Worm (Caenorhabditis elegans): ENCODE data around the gene K12D9.1.

The K12D9.1 gene

ce11 chrV:3028205-3028604 is 13.9 kb downstream of the K12D9.1 start, which contains the start of gene asp-7:
Gene asp-7 (plus strand): TSS chrV:3028285.
- TF ChIP-seq C38D4.7 (GFP tag; optimal IDR thresholded peaks at IDR 0.05): no peak
- TF ChIP-seq unc-86 (tag; optimal IDR thresholded peaks at IDR 0.05): no peak
- no peak for TF ChIP-seq ceh-22 (tag; optimal IDR thresholded peaks at IDR 0.05)
- TF ChIP-seq ceh-48 (tag; optimal IDR thresholded peaks at IDR 0.05): no peak
- TF ChIP-seq K09A11.1 (tag; optimal IDR thresholded peaks at IDR 0.05; ENCODE audit: insufficient read depth): no peak
- no peak for TF ChIP-seq pag-3 (tag; optimal IDR thresholded peaks at IDR 0.05; ENCODE audit: borderline replicate concordance)
- TF ChIP-seq lim-6 (tag; optimal IDR thresholded peaks at IDR 0.05): no peak
- no peak for TF ChIP-seq ceh-6 (GFP tag; optimal IDR thresholded peaks at IDR 0.05)
- TF ChIP-seq hlh-13 (GFP tag; optimal IDR thresholded peaks at IDR 0.05): no peak
- no peak for TF ChIP-seq ceh-14 (tag; optimal IDR thresholded peaks at IDR 0.05)
- TF ChIP-seq rnt-1 (tag; optimal IDR thresholded peaks at IDR 0.05): no peak
- no peak for TF ChIP-seq pha-2 (tag; optimal IDR thresholded peaks at IDR 0.05)

- no peak for TF ChIP-seq ceh-2 (tag; optimal IDR thresholded peaks at IDR 0.05)
- TF ChIP-seq F13H6.1 (tag; optimal IDR thresholded peaks at IDR 0.05): no peak
- TF ChIP-seq gmeb-2 (tag; optimal IDR thresholded peaks at IDR 0.05): no peak
- no peak for TF ChIP-seq ttx-3 (tag; optimal IDR thresholded peaks at IDR 0.05)
- TF ChIP-seq sox-4 (tag; optimal IDR thresholded peaks at IDR 0.05): no peak
- TF ChIP-seq sdc-2 (tag; optimal IDR thresholded peaks at IDR 0.05): no peak
- no peak for TF ChIP-seq ceh-45 (GFP tag; IDR thresholded peaks at IDR 0.05)
- TF ChIP-seq ceh-14 (tag; optimal IDR thresholded peaks at IDR 0.05): no peak
- TF ChIP-seq elt-4 (tag; optimal IDR thresholded peaks at IDR 0.05): no peak
- no peak for TF ChIP-seq hlh-30 (tag; optimal IDR thresholded peaks at IDR 0.05; ENCODE audit: insufficient read depth)
- no peak for TF ChIP-seq pax-1 (tag; optimal IDR thresholded peaks at IDR 0.05)
- TF ChIP-seq unc-55 (GFP tag; optimal IDR thresholded peaks at IDR 0.05): no peak
- TF ChIP-seq fax-1 (tag; optimal IDR thresholded peaks at IDR 0.05): no peak
- TF ChIP-seq unc-3 (GFP tag; conservative IDR thresholded peaks at IDR 0.05): no peak
- no peak for TF ChIP-seq unc-3 (tag; optimal IDR thresholded peaks at IDR 0.05)
- no peak for TF ChIP-seq C38D4.7 (GFP tag; optimal IDR thresholded peaks at IDR 0.05)
- TF ChIP-seq ceh-22 (tag; optimal IDR thresholded peaks at IDR 0.05): no peak
- TF ChIP-seq nhr-232 (tag; optimal IDR thresholded peaks at IDR 0.05): no peak
- TF ChIP-seq pqm-1 (tag; optimal IDR thresholded peaks at IDR 0.05): no peak
- no peak for TF ChIP-seq ztf-16 (tag; optimal IDR thresholded peaks at IDR 0.05)
- no peak for TF ChIP-seq ceh-9 (tag; optimal IDR thresholded peaks at IDR 0.05)
Measured at ce11 chrV:3032343-3032742, 18.1 kb downstream of the K12D9.1 start, which contains the start of gene irld-38. Gene irld-38 (minus strand): TSS chrV:3032443.

ce11 chrV:3034236-3034635 is 20.0 kb downstream of the K12D9.1 start, which contains the start of gene srw-8:
Gene srw-8 (minus strand): TSS chrV:3034336.
- TF ChIP-seq sox-2 (GFP tag; IDR thresholded peaks at IDR 0.05): no peak
- no peak for TF ChIP-seq ceh-2 (tag; optimal IDR thresholded peaks at IDR 0.05)
- TF ChIP-seq ceh-34 (tag; optimal IDR thresholded peaks at IDR 0.05): no peak
- no peak for TF ChIP-seq pha-4 (tag; optimal IDR thresholded peaks at IDR 0.05)
- TF ChIP-seq ttx-3 (tag; optimal IDR thresholded peaks at IDR 0.05): no peak
- TF ChIP-seq ztf-16 (tag; optimal IDR thresholded peaks at IDR 0.05): no peak
- no peak for TF ChIP-seq hlh-6 (tag; optimal IDR thresholded peaks at IDR 0.05)
- no peak for TF ChIP-seq zip-5 (tag; optimal IDR thresholded peaks at IDR 0.05)

ce11 chrV:3038058-3038457 is 23.8 kb downstream of the K12D9.1 start:
- no peak for TF ChIP-seq unc-86 (tag; optimal IDR thresholded peaks at IDR 0.05)
- TF ChIP-seq che-1 (tag; optimal IDR thresholded peaks at IDR 0.05): no peak
- no peak for TF ChIP-seq K09A11.1 (tag; optimal IDR thresholded peaks at IDR 0.05; ENCODE audit: insufficient read depth)
- no peak for TF ChIP-seq elt-2 (tag; optimal IDR thresholded peaks at IDR 0.05)
- no peak for TF ChIP-seq ceh-31 (tag; optimal IDR thresholded peaks at IDR 0.05)
- TF ChIP-seq ref-2 (tag; optimal IDR thresholded peaks at IDR 0.05): no peak
- TF ChIP-seq ceh-2 (tag; optimal IDR thresholded peaks at IDR 0.05): no peak
- TF ChIP-seq C08G9.2 (tag; optimal IDR thresholded peaks at IDR 0.05): no peak
- TF ChIP-seq ceh-6 (GFP tag; optimal IDR thresholded peaks at IDR 0.05): no peak
- TF ChIP-seq ets-4 (tag; optimal IDR thresholded peaks at IDR 0.05): no peak
- TF ChIP-seq pax-1 (tag; optimal IDR thresholded peaks at IDR 0.05): no peak
- no peak for TF ChIP-seq sdc-2 (tag; optimal IDR thresholded peaks at IDR 0.05)
- TF ChIP-seq nhr-232 (tag; optimal IDR thresholded peaks at IDR 0.05): no peak
- no peak for TF ChIP-seq pat-9 (tag; optimal IDR thresholded peaks at IDR 0.05)
- no peak for TF ChIP-seq unc-3 (GFP tag; conservative IDR thresholded peaks at IDR 0.05)
- no peak for TF ChIP-seq unc-3 (tag; optimal IDR thresholded peaks at IDR 0.05)
- TF ChIP-seq ceh-9 (tag; optimal IDR thresholded peaks at IDR 0.05): no peak
- no peak for TF ChIP-seq ama-1 (optimal IDR thresholded peaks at IDR 0.05)
- no peak for TF ChIP-seq ceh-22 (tag; optimal IDR thresholded peaks at IDR 0.05)
- no peak for TF ChIP-seq hlh-6 (tag; optimal IDR thresholded peaks at IDR 0.05)
- no peak for TF ChIP-seq ceh-19 (GFP tag; optimal IDR thresholded peaks at IDR 0.05)

Data from whole organism, late embryonic.